Fruit fly (Drosophila melanogaster) S2 (cell line): Measurements from ENCODE around the gene CG33080.

ENCODE experiments used
- CG8478 ChIP-seq: fragments of >200 bp; optimal IDR thresholded peaks from 2 replicates; lab custom pipeline; 2018
- CTCF ChIP-seq, 2 experiments: fragments of >200 bp; optimal IDR thresholded peaks; 2 replicates each; lab custom pipeline; 2018

DNA sequence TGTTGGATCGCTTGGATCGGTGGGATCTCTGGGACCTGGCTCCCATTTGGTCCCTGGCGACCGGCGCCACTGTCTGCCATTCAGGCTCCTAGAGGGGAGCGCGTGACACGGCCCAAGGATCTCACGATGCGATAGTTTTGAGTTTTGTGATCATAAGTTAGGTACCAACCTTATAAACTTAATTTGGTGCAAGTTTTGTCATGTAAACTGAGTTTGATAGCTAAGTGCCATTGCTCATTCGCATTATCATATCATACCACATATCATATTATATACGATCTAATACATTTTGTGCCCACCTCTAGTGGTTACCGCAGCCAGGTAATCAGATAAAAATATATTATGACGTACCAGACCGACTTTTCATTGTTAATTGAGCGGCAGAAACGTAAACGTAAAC is 21.6 kb downstream of the CG33080 start:
- TF ChIP-seq CG8478 (lab: Kevin White, UChicago): no peak
- no peak for TF ChIP-seq CTCF (optimal IDR thresholded peaks at IDR 0.05; lab: Kevin White, UChicago)
